Worm (Caenorhabditis elegans): ENCODE measurements around the gene ztf-20.

DNA sequence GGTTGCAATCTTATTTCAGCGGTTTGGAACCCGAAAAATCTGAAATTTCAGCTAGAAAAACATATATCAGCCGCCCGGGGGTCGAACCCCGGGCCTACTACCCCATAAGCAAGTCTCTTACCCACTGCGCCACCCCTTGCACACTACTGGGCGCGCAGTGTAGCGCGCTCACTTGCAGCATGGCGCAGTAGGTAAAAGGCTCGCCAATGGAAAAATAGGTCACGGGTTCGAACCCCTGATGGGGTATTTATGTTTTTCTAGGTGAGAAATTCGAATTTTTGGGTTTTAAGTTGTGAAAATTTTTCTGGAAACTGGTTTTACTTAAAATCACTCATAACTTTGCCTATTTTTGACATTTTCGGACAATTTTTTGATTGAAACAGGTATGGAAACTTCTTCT, 47.4 kb downstream of the ztf-20 start:
- TF ChIP-seq ceh-32 (tag; optimal IDR thresholded peaks at IDR 0.05; ENCODE audit: poor library complexity), result no peak
- no peak for TF ChIP-seq zag-1 (tag; optimal IDR thresholded peaks at IDR 0.05)
- TF ChIP-seq aly-2 (tag; optimal IDR thresholded peaks at IDR 0.05), result no peak
- TF ChIP-seq ceh-82 (tag; optimal IDR thresholded peaks at IDR 0.05), result no peak
- no peak for TF ChIP-seq ztf-11 (tag; optimal IDR thresholded peaks at IDR 0.05)
- TF ChIP-seq snpc-4 (tag; optimal IDR thresholded peaks at IDR 0.05), result no peak
- TF ChIP-seq lin-29 (GFP tag; IDR thresholded peaks at IDR 0.05), result no peak
- no peak for TF ChIP-seq nhr-11 (tag; optimal IDR thresholded peaks at IDR 0.05)
- TF ChIP-seq fkh-10 (GFP tag; optimal IDR thresholded peaks at IDR 0.05), result no peak
- TF ChIP-seq lin-38 (GFP tag; IDR thresholded peaks at IDR 0.05), result no peak
- no peak for TF ChIP-seq hmg-1.1 (GFP tag; IDR thresholded peaks at IDR 0.05)
- TF ChIP-seq nhr-77 (tag; optimal IDR thresholded peaks at IDR 0.05), result no peak

Data from whole organism, L4 larva.